Worm (Caenorhabditis elegans): ENCODE results near the gene hbl-1.

Gene hbl-1

ce11 chrX:5781294-5781693 is 40.6 kb upstream of the hbl-1 start:
- TF ChIP-seq Y53F4B.3 (GFP tag; IDR thresholded peaks at IDR 0.05) = no peak
- no peak for TF ChIP-seq dpff-1 (tag; optimal IDR thresholded peaks at IDR 0.05)
- TF ChIP-seq rpc-1 (optimal IDR thresholded peaks at IDR 0.05) = no peak
- no peak for TF ChIP-seq rpc-1 (tag; optimal IDR thresholded peaks at IDR 0.05)
- TF ChIP-seq ztf-26 (tag; optimal IDR thresholded peaks at IDR 0.05) = no peak

- TF ChIP-seq egl-44 (GFP tag; IDR thresholded peaks at IDR 0.05) = no peak
- TF ChIP-seq tbx-9 (tag; optimal IDR thresholded peaks at IDR 0.05; ENCODE audit: borderline replicate concordance) = no peak
- TF ChIP-seq ceh-27 (GFP tag; optimal IDR thresholded peaks at IDR 0.05) = no peak
- no peak for TF ChIP-seq sdz-38 (tag; optimal IDR thresholded peaks at IDR 0.05)
- peak; percentile 53; the same call in 1 of the 2 replicates for TF ChIP-seq pbrm-1 (GFP tag; IDR thresholded peaks at IDR 0.05)
- TF ChIP-seq sea-2 (GFP tag; IDR thresholded peaks at IDR 0.05) = no peak
- TF ChIP-seq chd-7 (tag; optimal IDR thresholded peaks at IDR 0.05) = no peak
- TF ChIP-seq nhr-80 (tag; optimal IDR thresholded peaks at IDR 0.05) = peak; percentile 57
- TF ChIP-seq ztf-26 (tag; optimal IDR thresholded peaks at IDR 0.05) = no peak
- peak; percentile 10 for TF ChIP-seq F22D6.2 (tag; optimal IDR thresholded peaks at IDR 0.05)
- peak; percentile 69; the same call in 1 of the 2 replicates for TF ChIP-seq K11D2.4 (GFP tag; IDR thresholded peaks at IDR 0.05)
- no peak for TF ChIP-seq F57A8.1 (GFP tag; optimal IDR thresholded peaks at IDR 0.05)
- no peak for TF ChIP-seq lsy-27 (tag; optimal IDR thresholded peaks at IDR 0.05; ENCODE audit: borderline replicate concordance, insufficient read depth)
- TF ChIP-seq ceh-40 (GFP tag; IDR thresholded peaks at IDR 0.05) = no peak
- no peak for TF ChIP-seq hmg-20 (GFP tag; IDR thresholded peaks at IDR 0.05)
- no peak for TF ChIP-seq mxl-1 (tag; optimal IDR thresholded peaks at IDR 0.05)
- peak in 1 of 3 experiments; percentile 30 for TF ChIP-seq lin-35 (GFP tag; optimal IDR thresholded peaks at IDR 0.05)
- TF ChIP-seq F52B5.7 (tag; optimal IDR thresholded peaks at IDR 0.05) = no peak
- TF ChIP-seq tbp1 (GFP tag; optimal IDR thresholded peaks at IDR 0.05) = no peak
- no peak for TF ChIP-seq somi-1 (GFP tag; optimal IDR thresholded peaks at IDR 0.05)
- no peak for TF ChIP-seq Y67H2A.10 (GFP tag; conservative IDR thresholded peaks at IDR 0.05)
- TF ChIP-seq pha-4 (tag; optimal IDR thresholded peaks at IDR 0.05) = no peak
- no peak for TF ChIP-seq F49E8.2 (tag; optimal IDR thresholded peaks at IDR 0.05; ENCODE audit: insufficient read depth)
- TF ChIP-seq rcor-1 (GFP tag; IDR thresholded peaks at IDR 0.05) = 0 out of 2 replicates have a peak, but pooled peaks have one; percentile 10
- no peak for TF ChIP-seq rpc-1 (optimal IDR thresholded peaks at IDR 0.05)
- TF ChIP-seq rpc-1 (tag; optimal IDR thresholded peaks at IDR 0.05) = no peak
- no peak for TF ChIP-seq B0035.1 (tag; optimal IDR thresholded peaks at IDR 0.05)
- TF ChIP-seq nhr-179 (tag; optimal IDR thresholded peaks at IDR 0.05) = no peak
- no peak for TF ChIP-seq B0019.2 (GFP tag; conservative IDR thresholded peaks at IDR 0.05)
- no peak for TF ChIP-seq hlh-26 (GFP tag; conservative IDR thresholded peaks at IDR 0.05)
- TF ChIP-seq dpff-1 (tag; optimal IDR thresholded peaks at IDR 0.05) = no peak
- peak; percentile 92 for TF ChIP-seq ztf-18 (tag; optimal IDR thresholded peaks at IDR 0.05)
- no peak for TF ChIP-seq cebp-2 (GFP tag; IDR thresholded peaks at IDR 0.05)
- TF ChIP-seq cebp-1 (GFP tag; IDR thresholded peaks at IDR 0.05) = no peak
- TF ChIP-seq cebp-1 (tag; optimal IDR thresholded peaks at IDR 0.05) = no peak
- TF ChIP-seq ZK185.1 (tag; optimal IDR thresholded peaks at IDR 0.05; ENCODE audit: poor library complexity, severe bottlenecking) = no peak
- no peak for TF ChIP-seq bed-2 (GFP tag; IDR thresholded peaks at IDR 0.05)
- no peak for TF ChIP-seq rec-8 (tag; optimal IDR thresholded peaks at IDR 0.05)
- TF ChIP-seq xnd-1 (tag; optimal IDR thresholded peaks at IDR 0.05) = no peak
- peak; percentile 31; the same call in 1 of the 2 replicates for TF ChIP-seq mcd-1 (GFP tag; IDR thresholded peaks at IDR 0.05)
- TF ChIP-seq let-607 (tag; optimal IDR thresholded peaks at IDR 0.05) = peak; percentile 96 to 97
- TF ChIP-seq ceh-91 (GFP tag; IDR thresholded peaks at IDR 0.05) = no peak
- TF ChIP-seq Y56A3A.18 (GFP tag; IDR thresholded peaks at IDR 0.05) = no peak
- TF ChIP-seq ekl-4 (GFP tag; IDR thresholded peaks at IDR 0.05) = no peak
- TF ChIP-seq D2030.7 (GFP tag; IDR thresholded peaks at IDR 0.05) = no peak
- TF ChIP-seq him-1 (tag; optimal IDR thresholded peaks at IDR 0.05) = no peak
Measured at ce11 chrX:5782153-5782552, 39.8 kb upstream of the hbl-1 start, which contains the start of gene gakh-1. Gene gakh-1 (plus strand): TSS chrX:5782499.

Data from whole organism, young adult.